Fruit fly (Drosophila melanogaster): ENCODE measurements around the gene CG13300.

CG13300 gene

DNA sequence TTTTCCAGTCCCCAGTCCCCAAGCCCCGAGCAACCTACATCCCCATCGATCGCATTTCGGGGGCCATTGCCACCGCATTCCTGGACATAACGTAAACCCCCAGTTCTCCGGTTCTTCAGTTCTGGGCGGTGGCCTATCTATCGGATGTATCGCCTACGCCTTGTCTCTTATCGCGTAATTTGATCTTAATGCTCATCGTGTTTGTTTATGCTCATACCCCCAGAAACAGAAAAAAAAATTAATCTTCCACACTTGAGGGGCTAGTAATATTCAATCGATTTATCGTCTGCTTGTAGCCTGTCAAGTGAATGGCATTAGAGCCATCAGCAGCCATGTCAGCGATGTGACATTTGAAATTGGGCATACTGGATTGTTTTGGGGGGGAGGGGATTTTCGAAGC is 42.5 kb downstream of the CG13300 start (continued):
- TF ChIP-seq CG7963 (GFP tag; IDR thresholded peaks at IDR 0.05; ENCODE audit: partially characterized antibody), result no peak
- TF ChIP-seq CG31224 (GFP tag; IDR thresholded peaks at IDR 0.05), result no peak
- no peak for TF ChIP-seq prd (optimal IDR thresholded peaks at IDR 0.05)
- TF ChIP-seq prd (GFP tag; IDR thresholded peaks at IDR 0.05), result no peak

DNA sequence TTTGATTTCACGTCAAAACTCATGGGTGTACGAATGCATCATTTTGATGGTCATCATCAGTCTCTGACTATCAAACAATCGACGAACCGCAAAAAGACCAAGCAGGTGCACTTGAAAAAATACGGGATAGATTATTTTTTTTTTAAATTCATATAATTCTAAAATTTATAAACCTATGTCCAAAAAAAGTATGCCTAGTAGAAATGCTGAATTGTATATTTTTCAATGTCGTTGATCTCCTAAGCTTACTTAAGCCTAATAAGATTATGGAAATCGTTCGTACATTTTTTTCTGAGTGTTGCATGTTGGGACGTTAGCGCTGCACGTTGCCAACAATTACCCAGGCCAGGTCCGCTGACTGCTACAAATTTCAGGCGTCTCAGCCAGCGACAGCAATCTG is 43.6 kb downstream of the CG13300 start:
- TF ChIP-seq ham (GFP tag; IDR thresholded peaks at IDR 0.05) (no peak), ab (GFP tag; optimal IDR thresholded peaks at IDR 0.05) (no peak), CG1792 (GFP tag; optimal IDR thresholded peaks at IDR 0.05) (no peak), bsh (GFP tag; optimal IDR thresholded peaks at IDR 0.05) (peak in 1 of 2 experiments; percentile 17), Drgx (GFP tag; IDR thresholded peaks at IDR 0.05) (peak; percentile 77), Xbp1 (GFP tag; optimal IDR thresholded peaks at IDR 0.05) (no peak), tup (GFP tag; optimal IDR thresholded peaks at IDR 0.05) (no peak), CG9817 (tag; optimal IDR thresholded peaks at IDR 0.05) (no peak), ara (GFP tag; IDR thresholded peaks at IDR 0.05) (peak; percentile 41; the same call in 1 of the 2 replicates), cato (GFP tag; optimal IDR thresholded peaks at IDR 0.05; ENCODE audit: borderline replicate concordance) (no peak), CG12155 (GFP tag; optimal IDR thresholded peaks at IDR 0.05) (no peak), lilli (GFP tag; optimal IDR thresholded peaks at IDR 0.05) (no peak), tap (tag; optimal IDR thresholded peaks at IDR 0.05) (no peak), tin (GFP tag; optimal IDR thresholded peaks at IDR 0.05) (no peak), Gsc (GFP tag; IDR thresholded peaks at IDR 0.05) (no peak), CG11085 (GFP tag; IDR thresholded peaks at IDR 0.05) (no peak), CG9727 (GFP tag; optimal IDR thresholded peaks at IDR 0.05) (no peak)

DNA sequence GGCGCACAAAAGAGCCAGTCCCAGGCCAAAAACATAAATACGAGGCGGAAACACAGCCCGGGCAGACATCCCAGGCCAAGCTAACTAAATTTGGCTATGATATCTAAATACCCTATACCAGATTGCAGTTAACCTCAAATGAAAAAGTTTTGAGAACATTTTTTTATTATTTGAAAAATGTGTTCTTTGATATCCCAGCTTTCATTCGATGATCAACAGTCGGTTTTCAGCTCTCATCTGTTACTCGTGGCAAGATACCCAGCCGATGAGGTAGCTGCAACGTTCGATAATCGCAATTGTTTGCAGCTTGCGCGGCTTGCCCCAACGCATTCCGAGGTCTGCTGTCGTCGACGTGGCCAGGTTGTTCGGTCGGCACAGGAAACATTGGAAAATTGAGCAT is 44.9 kb downstream of the CG13300 start:
- TF ChIP-seq Drgx (GFP tag; IDR thresholded peaks at IDR 0.05) (peak; percentile 59), CG8924 (tag; optimal IDR thresholded peaks at IDR 0.05) (no peak), salm (tag; optimal IDR thresholded peaks at IDR 0.05) (no peak)

- TF ChIP-seq Drgx (GFP tag; IDR thresholded peaks at IDR 0.05) (peak; percentile 58), Nf-YC (tag; optimal IDR thresholded peaks at IDR 0.05) (no peak)
These were observed 47.3 kb downstream of the CG13300 start for dm6 chr3L:6304859-6305258.

dm6 chr3L:6302500-6302899 is 49.7 kb downstream of the CG13300 start:
- TF ChIP-seq sd (tag; optimal IDR thresholded peaks at IDR 0.05) (no peak), D19A (tag; optimal IDR thresholded peaks at IDR 0.05) (peak; percentile 7), CG2120 (GFP tag; optimal IDR thresholded peaks at IDR 0.05) (no peak), onecut (GFP tag; IDR thresholded peaks at IDR 0.05) (no peak)

DNA sequence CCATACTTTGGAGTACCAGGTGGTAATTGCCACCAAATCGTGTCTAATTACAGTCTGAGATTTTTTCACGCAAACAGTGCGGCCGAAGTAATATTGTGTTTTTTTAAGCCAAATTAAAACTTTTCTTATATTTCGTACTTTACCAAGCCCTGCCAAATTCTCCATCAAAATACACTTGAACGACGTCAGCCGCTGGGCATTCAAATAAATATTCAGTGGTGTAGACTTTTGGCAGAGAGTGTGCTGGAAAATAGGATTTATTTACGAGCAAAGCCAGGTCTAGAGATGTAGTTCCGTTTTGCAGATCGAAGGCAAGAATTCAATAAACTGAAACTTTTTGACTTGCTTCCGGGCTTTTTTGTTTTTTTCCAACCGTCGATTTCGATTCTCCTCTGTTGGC is 55.6 kb downstream of the CG13300 start:
- TF ChIP-seq CG8765 (GFP tag; IDR thresholded peaks at IDR 0.05) (no peak), CG8388 (GFP tag; optimal IDR thresholded peaks at IDR 0.05) (peak; percentile 55)

dm6 chr3L:6285412-6285811 is 66.8 kb downstream of the CG13300 start:
- TF ChIP-seq fru (optimal IDR thresholded peaks at IDR 0.05) (no peak), Drgx (GFP tag; IDR thresholded peaks at IDR 0.05) (peak; percentile 67), lbe (GFP tag; optimal IDR thresholded peaks at IDR 0.05) (peak; percentile 37), HLHmδ (GFP tag; optimal IDR thresholded peaks at IDR 0.05) (no peak), Max (GFP tag; optimal IDR thresholded peaks at IDR 0.05) (no peak), CG7987 (GFP tag; optimal IDR thresholded peaks at IDR 0.05) (no peak), fd64A (GFP tag; optimal IDR thresholded peaks at IDR 0.05) (no peak), BEAF-32 (GFP tag; optimal IDR thresholded peaks at IDR 0.05) (peak; percentile 3), wek (GFP tag; optimal IDR thresholded peaks at IDR 0.05) (no peak), E2f2 (GFP tag; IDR thresholded peaks at IDR 0.05) (no peak), slbo (GFP tag; IDR thresholded peaks at IDR 0.05) (no peak), CG12236 (GFP tag; optimal IDR thresholded peaks at IDR 0.05) (no peak), kay (GFP tag; optimal IDR thresholded peaks at IDR 0.05) (no peak), CG7963 (GFP tag; IDR thresholded peaks at IDR 0.05; ENCODE audit: partially characterized antibody) (no peak), CkIIα-i1 (GFP tag; IDR thresholded peaks at IDR 0.05) (no peak)
